Worm (Caenorhabditis elegans) whole organism, L2 larva: ENCODE results near the gene eef-1B.1.
A peak's percentile ranks its signal among the peaks of the same experiment; 100 is the strongest.

ENCODE experiments used
- C34F6.9 ChIP-seq: fragments of 150-350 bp; optimal IDR thresholded peaks from 2 replicates; lab custom pipeline; 2014; ENCODE audit warnings: missing biosample characterization, missing genetic modification characterization
- F13H6.1 ChIP-seq: sonication (generic microtip); optimal IDR thresholded peaks from 2 replicates; lab custom pipeline; 2016; ENCODE audit warnings: missing genetic modification characterization, missing compliant biosample characterization
- R02D3.7 ChIP-seq: fragments of 150-350 bp; optimal IDR thresholded peaks from 2 replicates; lab custom pipeline; 2014; ENCODE audit warnings: missing biosample characterization, missing genetic modification characterization
- Y55F3AM.14 ChIP-seq: fragments of 200-800 bp; sonication (Bioruptor generic); optimal IDR thresholded peaks from 2 replicates; lab custom pipeline; 2018; ENCODE audit warnings: mild to moderate bottlenecking, missing genetic modification characterization, missing compliant biosample characterization
- ZK546.5 ChIP-seq: sonication (generic microtip); optimal IDR thresholded peaks from 2 replicates; lab custom pipeline; 2017; ENCODE audit warnings: missing biosample characterization, missing genetic modification characterization
- alr-1 ChIP-seq: fragments of 150-350 bp; optimal IDR thresholded peaks from 2 replicates; lab custom pipeline; 2014; ENCODE audit warnings: missing biosample characterization, missing genetic modification characterization
- aly-2 ChIP-seq: fragments of 150-350 bp; optimal IDR thresholded peaks from 2 replicates; lab custom pipeline; 2014; ENCODE audit warnings: missing biosample characterization, missing genetic modification characterization
- ama-1 ChIP-seq: fragments of 150-350 bp; optimal IDR thresholded peaks from 2 replicates; lab custom pipeline; 2018; ENCODE audit warnings: inconsistent platforms
- blmp-1 ChIP-seq: sonication (generic microtip); optimal IDR thresholded peaks from 2 replicates; lab custom pipeline; 2017; ENCODE audit warnings: missing genetic modification characterization, mild to moderate bottlenecking, missing compliant biosample characterization, antibody characterized with exemption, moderate library complexity; ENCODE audit not compliant: insufficient read depth
- ceh-16 ChIP-seq: fragments of 150-350 bp; optimal IDR thresholded peaks from 2 replicates; lab custom pipeline; 2014; ENCODE audit warnings: missing biosample characterization, missing genetic modification characterization
- ceh-82 ChIP-seq: fragments of 150-350 bp; optimal IDR thresholded peaks from 2 replicates; lab custom pipeline; 2014; ENCODE audit warnings: missing biosample characterization, missing genetic modification characterization
- crh-2 ChIP-seq: sonication (generic microtip); optimal IDR thresholded peaks from 2 replicates; lab custom pipeline; 2017; ENCODE audit warnings: missing biosample characterization, missing genetic modification characterization
- elt-1 ChIP-seq: fragments of 150-350 bp; optimal IDR thresholded peaks from 2 replicates; lab custom pipeline; 2014; ENCODE audit warnings: missing biosample characterization, missing genetic modification characterization
- elt-3 ChIP-seq: sonication (generic microtip); optimal IDR thresholded peaks from 2 replicates; lab custom pipeline; 2017; ENCODE audit warnings: missing biosample characterization, missing genetic modification characterization
- fos-1 ChIP-seq: fragments of 150-350 bp; optimal IDR thresholded peaks from 2 replicates; lab custom pipeline; 2014; ENCODE audit warnings: missing biosample characterization, missing genetic modification characterization
- gmeb-1 ChIP-seq: fragments of 150-350 bp; optimal IDR thresholded peaks from 2 replicates; lab custom pipeline; 2014; ENCODE audit warnings: missing biosample characterization, missing genetic modification characterization
- lin-11 ChIP-seq: fragments of 150-350 bp; sonication (generic microtip); optimal IDR thresholded peaks from 2 replicates; lab custom pipeline; 2014; ENCODE audit warnings: missing biosample characterization, missing genetic modification characterization, inconsistent platforms, mixed read lengths
- lin-13 ChIP-seq: fragments of 150-350 bp; optimal IDR thresholded peaks from 2 replicates; lab custom pipeline; 2014; ENCODE audit warnings: missing biosample characterization, missing genetic modification reagents, missing genetic modification characterization
- lsy-2 ChIP-seq, 2 experiments: fragments of 150-350 bp in 1 of 2; sonication (generic microtip) in 1 of 2; optimal IDR thresholded peaks; 2 replicates each; lab custom pipeline; 2014 to 2017; ENCODE audit warnings: missing biosample characterization in 2 of 2, missing genetic modification characterization in 2 of 2
- mab-5 ChIP-seq: fragments of 150-350 bp; optimal IDR thresholded peaks from 2 replicates; lab custom pipeline; 2014; ENCODE audit warnings: missing biosample characterization, missing genetic modification characterization
- mbf-1 ChIP-seq: sonication (generic microtip); optimal IDR thresholded peaks from 2 replicates; lab custom pipeline; 2017; ENCODE audit warnings: missing biosample characterization, missing genetic modification characterization
- mdl-1 ChIP-seq, 2 experiments: fragments of 150-350 bp in 1 of 2; sonication (generic microtip) in 1 of 2; optimal IDR thresholded peaks; 2 replicates each; lab custom pipeline; 2017; ENCODE audit warnings: missing biosample characterization in 2 of 2, missing genetic modification characterization in 2 of 2
- nhr-10 ChIP-seq: sonication (generic microtip); optimal IDR thresholded peaks from 2 replicates; lab custom pipeline; 2017; ENCODE audit warnings: missing biosample characterization, missing genetic modification characterization
- nhr-11 ChIP-seq: fragments of 150-350 bp; optimal IDR thresholded peaks from 2 replicates; lab custom pipeline; 2014; ENCODE audit warnings: missing biosample characterization, missing genetic modification characterization
- nhr-12 ChIP-seq: fragments of 150-350 bp; optimal IDR thresholded peaks from 2 replicates; lab custom pipeline; 2014; ENCODE audit warnings: missing biosample characterization, missing genetic modification characterization
- nhr-129 ChIP-seq: fragments of 150-350 bp; optimal IDR thresholded peaks from 2 replicates; lab custom pipeline; 2014; ENCODE audit warnings: missing biosample characterization, missing genetic modification characterization
- nhr-21 ChIP-seq: fragments of 150-350 bp; optimal IDR thresholded peaks from 2 replicates; lab custom pipeline; 2014; ENCODE audit warnings: missing biosample characterization, missing genetic modification characterization
- nhr-237 ChIP-seq: fragments of 150-350 bp; optimal IDR thresholded peaks from 2 replicates; lab custom pipeline; 2014; ENCODE audit warnings: missing biosample characterization, missing genetic modification characterization
- nhr-25 ChIP-seq: fragments of 150-350 bp; sonication (generic microtip); optimal IDR thresholded peaks from 3 replicates; lab custom pipeline; 2014; ENCODE audit warnings: missing biosample characterization, missing genetic modification characterization
- nhr-6 ChIP-seq: fragments of 150-350 bp; optimal IDR thresholded peaks from 2 replicates; lab custom pipeline; 2014; ENCODE audit warnings: missing biosample characterization, missing genetic modification characterization
- nhr-77 ChIP-seq: fragments of 150-350 bp; optimal IDR thresholded peaks from 2 replicates; lab custom pipeline; 2014; ENCODE audit warnings: missing biosample characterization, missing genetic modification characterization
- peb-1 ChIP-seq: fragments of 150-350 bp; optimal IDR thresholded peaks from 2 replicates; lab custom pipeline; 2014; ENCODE audit warnings: missing biosample characterization, missing genetic modification characterization
- sem-4 ChIP-seq: fragments of 150-350 bp; optimal IDR thresholded peaks from 2 replicates; lab custom pipeline; 2014; ENCODE audit warnings: missing biosample characterization, missing genetic modification reagents, missing genetic modification characterization
- skn-1 ChIP-seq: sonication (generic microtip); optimal IDR thresholded peaks from 2 replicates; lab custom pipeline; 2017; ENCODE audit warnings: missing biosample characterization, missing genetic modification characterization
- sma-3 ChIP-seq: sonication (generic microtip); optimal IDR thresholded peaks from 2 replicates; lab custom pipeline; 2016; ENCODE audit warnings: missing genetic modification reagents, missing genetic modification characterization, missing compliant biosample characterization
- sma-9 ChIP-seq, 2 experiments: fragments of 150-350 bp in 1 of 2; sonication (generic microtip) in 1 of 2; optimal IDR thresholded peaks; 2 replicates each; lab custom pipeline; 2014 to 2016; ENCODE audit warnings: missing genetic modification characterization in 2 of 2, mild to moderate bottlenecking in 1 of 2, missing biosample characterization in 1 of 2, missing compliant biosample characterization in 1 of 2, missing genetic modification reagents in 1 of 2, moderate library complexity in 1 of 2
- snpc-4 ChIP-seq: fragments of 150-350 bp; optimal IDR thresholded peaks from 2 replicates; lab custom pipeline; 2014; ENCODE audit warnings: missing biosample characterization, missing genetic modification characterization
- unc-39 ChIP-seq: fragments of 150-350 bp; optimal IDR thresholded peaks from 2 replicates; lab custom pipeline; 2014; ENCODE audit warnings: missing biosample characterization, missing genetic modification characterization
- unc-55 ChIP-seq: fragments of 150-350 bp; sonication (generic microtip); optimal IDR thresholded peaks from 3 replicates; lab custom pipeline; 2014; ENCODE audit warnings: missing biosample characterization, missing genetic modification reagents, missing genetic modification characterization
- unc-62 ChIP-seq: fragments of 150-350 bp; optimal IDR thresholded peaks from 2 replicates; lab custom pipeline; 2014; ENCODE audit warnings: missing biosample characterization, missing genetic modification reagents, missing genetic modification characterization
- zag-1 ChIP-seq: fragments of 150-350 bp; optimal IDR thresholded peaks from 2 replicates; lab custom pipeline; 2014; ENCODE audit warnings: missing biosample characterization, missing genetic modification characterization
- ztf-1 ChIP-seq: fragments of 200-800 bp; sonication (Bioruptor generic); conservative IDR thresholded peaks from 2 replicates; pipeline ENCODE4 v1.3.6; 2022; ENCODE audit warnings: missing genetic modification characterization, missing compliant biosample characterization
- ztf-4 ChIP-seq: fragments of 150-350 bp; optimal IDR thresholded peaks from 2 replicates; lab custom pipeline; 2014; ENCODE audit warnings: missing biosample characterization, missing genetic modification characterization

eef-1B.1 gene

ce11 chrIII:7946968-7947491 lies 26.2 kb downstream of the eef-1B.1 start, which contains the start of gene gsto-1:
Gene gsto-1 (minus strand): TSS chrIII:7947018.
- TF ChIP-seq crh-2 (tag; lab: Kevin White, UChicago) (peak; percentile 8), sem-4 (no peak), ztf-4 (tag; lab: Kevin White, UChicago) (no peak), sma-3 (GFP tag; lab: Kevin White, UChicago) (no peak), sma-9 (GFP tag; optimal IDR thresholded peaks at IDR 0.05; lab: Kevin White, UChicago) (no peak), sma-9 (tag; optimal IDR thresholded peaks at IDR 0.05; lab: Kevin White, UChicago) (no peak), unc-39 (tag; lab: Kevin White, UChicago) (no peak), nhr-237 (tag; lab: Kevin White, UChicago) (no peak), Y55F3AM.14 (GFP tag; lab: Kevin White, UChicago) (no peak), snpc-4 (no peak), aly-2 (tag; lab: Kevin White, UChicago) (no peak), nhr-129 (tag; lab: Kevin White, UChicago) (peak; percentile 31), ceh-82 (tag; lab: Kevin White, UChicago) (no peak), ZK546.5 (tag; lab: Kevin White, UChicago) (no peak), mdl-1 (tag; optimal IDR thresholded peaks at IDR 0.05; lab: Kevin White, UChicago) (no peak), nhr-25 (tag; lab: Kevin White, UChicago) (no peak), peb-1 (tag; lab: Kevin White, UChicago) (no peak), blmp-1 (no peak), skn-1 (tag; lab: Kevin White, UChicago) (no peak), alr-1 (no peak), nhr-6 (tag; lab: Kevin White, UChicago) (no peak), ceh-16 (tag; lab: Kevin White, UChicago) (no peak), gmeb-1 (tag; lab: Kevin White, UChicago) (peak; percentile 6), fos-1 (tag; lab: Kevin White, UChicago) (peak; percentile 26), nhr-11 (tag; lab: Kevin White, UChicago) (no peak), zag-1 (tag; lab: Kevin White, UChicago) (no peak), lin-11 (tag; lab: Kevin White, UChicago) (no peak), nhr-10 (tag; lab: Kevin White, UChicago) (no peak)

DNA sequence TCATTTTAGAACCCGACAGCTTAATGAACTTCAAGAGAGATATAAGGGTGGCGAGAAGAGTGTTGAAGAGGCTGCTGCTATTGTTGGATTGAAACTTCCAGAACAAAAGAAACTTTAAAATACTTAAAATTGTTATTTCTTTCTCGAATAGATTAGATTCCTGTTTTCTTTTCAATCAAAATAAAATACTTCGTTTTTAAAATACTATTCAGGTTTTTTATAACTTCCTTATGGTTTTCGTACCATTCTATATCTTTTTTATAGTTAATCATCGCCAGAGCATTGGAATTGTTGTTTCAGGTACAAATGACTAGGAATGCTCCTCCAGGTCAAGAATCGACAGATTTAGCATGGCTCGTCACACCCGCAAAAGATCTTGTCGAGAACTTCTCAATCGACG lies 31.8 kb downstream of the eef-1B.1 start, which contains the start of gene kle-2:
kle-2 (plus strand) TSS at position 301 of the 400 bp plus-strand sequence.
- TF ChIP-seq unc-62 (GFP tag; lab: Kevin White, UChicago) (no peak), Y55F3AM.14 (GFP tag; lab: Kevin White, UChicago) (no peak), F13H6.1 (tag; lab: Kevin White, UChicago) (no peak), nhr-21 (tag; lab: Kevin White, UChicago) (no peak), ztf-1 (no peak), nhr-12 (tag; lab: Kevin White, UChicago) (no peak), sma-3 (GFP tag; lab: Kevin White, UChicago) (no peak), alr-1 (no peak), snpc-4 (no peak), elt-3 (tag; lab: Kevin White, UChicago) (no peak), aly-2 (tag; lab: Kevin White, UChicago) (no peak), peb-1 (tag; lab: Kevin White, UChicago) (no peak), lsy-2 (tag; optimal IDR thresholded peaks at IDR 0.05; lab: Kevin White, UChicago) (no peak), skn-1 (tag; lab: Kevin White, UChicago) (no peak), fos-1 (tag; lab: Kevin White, UChicago) (no peak), crh-2 (tag; lab: Kevin White, UChicago) (no peak)

DNA sequence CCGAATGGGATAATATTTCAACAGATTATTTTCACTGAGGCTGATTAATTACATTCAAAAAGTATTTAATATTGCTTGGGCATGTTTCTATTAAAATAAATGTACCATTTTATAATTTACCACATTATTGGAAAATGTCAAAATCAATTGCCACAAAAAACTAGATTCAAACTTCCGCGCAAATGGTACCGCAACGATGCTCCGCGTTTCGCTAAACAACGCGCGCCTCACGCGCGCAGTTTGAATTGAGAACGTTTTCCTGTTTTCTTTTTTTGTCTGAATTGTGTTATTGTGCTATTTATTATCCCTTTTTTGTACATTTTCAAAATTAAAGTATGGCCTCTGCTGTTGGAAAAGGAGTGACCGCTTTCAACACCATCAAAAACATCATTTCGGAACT lies 32.4 kb downstream of the eef-1B.1 start, which contains the start of gene C29E4.12:
C29E4.12 (plus strand) TSS at position 333 of the 400 bp plus-strand sequence.
- peak; percentile 58 for TF ChIP-seq sma-9 (GFP tag; optimal IDR thresholded peaks at IDR 0.05; lab: Kevin White, UChicago)
- TF ChIP-seq sma-9 (tag; optimal IDR thresholded peaks at IDR 0.05; lab: Kevin White, UChicago): no peak
- TF ChIP-seq nhr-25 (tag; lab: Kevin White, UChicago): peak; percentile 60
- TF ChIP-seq unc-39 (tag; lab: Kevin White, UChicago): no peak
- peak; percentile 30 for TF ChIP-seq nhr-77
- TF ChIP-seq nhr-12 (tag; lab: Kevin White, UChicago): no peak
- TF ChIP-seq sma-3 (GFP tag; lab: Kevin White, UChicago): peak; percentile 61
- TF ChIP-seq gmeb-1 (tag; lab: Kevin White, UChicago): peak; percentile 97
- TF ChIP-seq R02D3.7: peak; percentile 20
- no peak for TF ChIP-seq mbf-1 (tag; lab: Kevin White, UChicago)
- peak; percentile 46 for TF ChIP-seq F13H6.1 (tag; lab: Kevin White, UChicago)
- TF ChIP-seq lin-11 (tag; lab: Kevin White, UChicago): peak; percentile 70
- TF ChIP-seq C34F6.9 (tag; lab: Kevin White, UChicago): peak; percentile 81
- TF ChIP-seq lin-13: peak; percentile 68
- peak; percentile 64 for TF ChIP-seq nhr-129 (tag; lab: Kevin White, UChicago)
- TF ChIP-seq elt-1 (tag; lab: Kevin White, UChicago): no peak
- TF ChIP-seq ceh-16 (tag; lab: Kevin White, UChicago): no peak
- TF ChIP-seq lsy-2 (tag; optimal IDR thresholded peaks at IDR 0.05; lab: Kevin White, UChicago): peak; percentile 51 to 88
- TF ChIP-seq mab-5 (tag; lab: Kevin White, UChicago): peak; percentile 56
- TF ChIP-seq nhr-21 (tag; lab: Kevin White, UChicago): peak; percentile 42
- peak; percentile 49 for TF ChIP-seq crh-2 (tag; lab: Kevin White, UChicago)
- TF ChIP-seq unc-55 (GFP tag; lab: Kevin White, UChicago): peak; percentile 86
- TF ChIP-seq ama-1: peak; percentile 31
